Worm (Caenorhabditis elegans) whole organism, young adult: ENCODE data around the gene drd-1.

Source experiments
- F57C9.4 ChIP-seq: sonication (generic microtip); optimal IDR thresholded peaks from 2 replicates; lab custom pipeline; 2017; ENCODE audit warnings: mild to moderate bottlenecking, missing genetic modification characterization, missing compliant biosample characterization
- Y53F4B.3 ChIP-seq: fragments of 200-800 bp; sonication (Bioruptor generic); IDR thresholded peaks from 2 replicates; pipeline ENCODE4 v1.3.6; 2022; ENCODE audit warnings: missing genetic modification reagents, missing genetic modification characterization, missing compliant biosample characterization
- ama-1 ChIP-seq, 3 experiments: fragments of 150-350 bp in 1 of 3; sonication (generic microtip) in 2 of 3; optimal IDR thresholded peaks; 2 replicates each; lab custom pipeline; 2014 to 2018; ENCODE audit warnings: missing biosample characterization in 2 of 3, missing genetic modification characterization in 2 of 3, missing genetic modification reagents in 2 of 3
- bed-1 ChIP-seq: fragments of 200-800 bp; sonication (Bioruptor generic); IDR thresholded peaks from 2 replicates; pipeline ENCODE4 v1.3.6; 2022; ENCODE audit warnings: missing genetic modification reagents, missing genetic modification characterization, missing compliant biosample characterization
- ets-4 ChIP-seq: fragments of 200-800 bp; sonication (Bioruptor generic); optimal IDR thresholded peaks from 2 replicates; lab custom pipeline; 2018; ENCODE audit warnings: mild to moderate bottlenecking, missing genetic modification characterization, missing compliant biosample characterization
- hsf-1 ChIP-seq: fragments of 200-800 bp; sonication (Bioruptor generic); IDR thresholded peaks from 2 replicates; pipeline ENCODE4 v1.3.6; 2022; ENCODE audit warnings: missing genetic modification reagents, missing genetic modification characterization, missing compliant biosample characterization
- lin-54 ChIP-seq: fragments of 200-800 bp; sonication (Bioruptor generic); optimal IDR thresholded peaks from 2 replicates; lab custom pipeline; 2018; ENCODE audit warnings: mild to moderate bottlenecking, missing genetic modification characterization, missing compliant biosample characterization
- madf-10 ChIP-seq: sonication (generic microtip); optimal IDR thresholded peaks from 2 replicates; lab custom pipeline; 2016; ENCODE audit warnings: mild to moderate bottlenecking, missing genetic modification characterization, missing compliant biosample characterization
- madf-8 ChIP-seq: fragments of 200-800 bp; sonication (Bioruptor generic); conservative IDR thresholded peaks from 2 replicates; pipeline ENCODE4 v1.3.6; 2022; ENCODE audit warnings: missing genetic modification reagents, missing genetic modification characterization, missing compliant biosample characterization
- mes-4 ChIP-seq: sonication (generic microtip); optimal IDR thresholded peaks from 2 replicates; lab custom pipeline; 2016; ENCODE audit warnings: missing genotype, missing genetic modification characterization, missing compliant biosample characterization
- pha-4 ChIP-seq: fragments of 150-350 bp; sonication (generic microtip); optimal IDR thresholded peaks from 2 replicates; lab custom pipeline; 2014; ENCODE audit warnings: missing biosample characterization, missing genetic modification reagents, missing genetic modification characterization

DNA sequence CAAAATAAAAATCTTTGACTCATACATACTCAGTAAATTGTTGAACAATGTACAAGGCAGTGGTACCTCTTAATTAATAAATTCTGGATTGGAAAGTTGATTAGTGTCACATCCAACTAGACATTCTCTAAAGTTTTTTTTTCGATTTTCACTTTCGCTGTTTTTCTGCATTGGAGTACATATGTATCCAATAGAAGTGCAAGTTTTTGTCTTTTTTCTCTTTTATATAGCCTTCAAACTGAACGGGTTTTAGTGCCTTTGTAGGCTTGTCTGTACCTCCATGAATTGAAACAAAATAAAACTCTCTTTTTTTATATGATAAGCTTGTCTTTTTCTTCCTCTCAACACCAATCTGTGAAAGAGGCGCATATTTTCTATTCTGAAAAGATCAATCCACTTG lies 7.7 kb upstream of the drd-1 start:
- no peak for TF ChIP-seq madf-8 (GFP tag; lab: Robert Waterston, UW)
- TF ChIP-seq Y53F4B.3 = no peak
- no peak for TF ChIP-seq madf-10 (tag; lab: Kevin White, UChicago)
- no peak for TF ChIP-seq mes-4
- TF ChIP-seq F57C9.4 (tag; lab: Kevin White, UChicago) = no peak
- TF ChIP-seq bed-1 = no peak
- no peak for TF ChIP-seq ama-1 (optimal IDR thresholded peaks at IDR 0.05; lab: Kevin White, UChicago)
- no peak for TF ChIP-seq ama-1 (GFP tag; optimal IDR thresholded peaks at IDR 0.05; lab: Kevin White, UChicago)
- no peak for TF ChIP-seq lin-54 (GFP tag; lab: Kevin White, UChicago)
- no peak for TF ChIP-seq pha-4 (tag; lab: Kevin White, UChicago)
- no peak for TF ChIP-seq hsf-1 (GFP tag; lab: Robert Waterston, UW)
- TF ChIP-seq ets-4 (GFP tag; lab: Kevin White, UChicago) = no peak
